Worm (Caenorhabditis elegans) whole organism, young adult: ENCODE data around the gene F22H10.1.

ENCODE experiments used
- F23B12.7 ChIP-seq: sonication (generic microtip); optimal IDR thresholded peaks from 2 replicates; lab custom pipeline; 2017; ENCODE audit warnings: missing genetic modification characterization, mild to moderate bottlenecking, missing compliant biosample characterization, antibody characterized with exemption, moderate library complexity; ENCODE audit not compliant: insufficient read depth
- F49E8.2 ChIP-seq: sonication (generic microtip); optimal IDR thresholded peaks from 3 replicates; lab custom pipeline; 2017; ENCODE audit warnings: missing genetic modification characterization, mild to moderate bottlenecking, missing compliant biosample characterization, antibody characterized with exemption, moderate library complexity; ENCODE audit not compliant: insufficient read depth
- F52B5.7 ChIP-seq: sonication (generic microtip); optimal IDR thresholded peaks from 2 replicates; lab custom pipeline; 2016; ENCODE audit warnings: mild to moderate bottlenecking, missing genetic modification characterization, missing compliant biosample characterization
- F55B11.4 ChIP-seq: sonication (generic microtip); optimal IDR thresholded peaks from 2 replicates; lab custom pipeline; 2016; ENCODE audit warnings: missing compliant biosample characterization, missing genetic modification characterization, borderline replicate concordance; ENCODE audit not compliant: insufficient read depth
- ZK185.1 ChIP-seq: sonication (generic microtip); optimal IDR thresholded peaks from 2 replicates; lab custom pipeline; 2016; ENCODE audit warnings: mild to moderate bottlenecking, missing genetic modification characterization, missing compliant biosample characterization; ENCODE audit not compliant: poor library complexity, severe bottlenecking
- aptf-2 ChIP-seq: fragments of 200-800 bp; sonication (Bioruptor generic); conservative IDR thresholded peaks from 2 replicates; pipeline ENCODE4 v1.3.6; 2022; ENCODE audit warnings: missing genetic modification reagents, missing genetic modification characterization, missing compliant biosample characterization
- athp-1 ChIP-seq: sonication (generic microtip); optimal IDR thresholded peaks from 2 replicates; lab custom pipeline; 2017; ENCODE audit warnings: mild to moderate bottlenecking, missing genetic modification characterization, missing compliant biosample characterization
- attf-3 ChIP-seq: fragments of 200-800 bp; sonication (Bioruptor generic); conservative IDR thresholded peaks from 2 replicates; pipeline ENCODE4 v1.3.6; 2022; ENCODE audit warnings: missing genetic modification reagents, missing genetic modification characterization, missing compliant biosample characterization
- attf-6 ChIP-seq: fragments of 200-800 bp; sonication (Bioruptor generic); IDR thresholded peaks from 2 replicates; pipeline ENCODE4 v1.3.6; 2022; ENCODE audit warnings: missing genetic modification reagents, missing genetic modification characterization, missing compliant biosample characterization
- ccch-3 ChIP-seq: fragments of 200-800 bp; sonication (Bioruptor generic); optimal IDR thresholded peaks from 2 replicates; lab custom pipeline; 2018; ENCODE audit warnings: mild to moderate bottlenecking, missing genetic modification characterization, missing compliant biosample characterization
- cebp-1 ChIP-seq, 2 experiments: fragments of 200-800 bp in 1 of 2; sonication (Bioruptor generic) in 1 of 2; sonication (generic microtip) in 1 of 2; IDR thresholded peaks in 1 of 2; optimal IDR thresholded peaks in 1 of 2; 2 replicates each; pipeline versions ENCODE4 v1.3.6 to Lab custom; 2017 to 2022; ENCODE audit warnings: missing compliant biosample characterization in 2 of 2, missing genetic modification characterization in 2 of 2, mild to moderate bottlenecking in 1 of 2, missing genetic modification reagents in 1 of 2, moderate library complexity in 1 of 2
- cebp-2 ChIP-seq: fragments of 200-800 bp; sonication (Bioruptor generic); IDR thresholded peaks from 2 replicates; pipeline ENCODE4 v1.3.6; 2022; ENCODE audit warnings: missing genetic modification characterization, missing compliant biosample characterization
- ceh-27 ChIP-seq: fragments of 200-800 bp; sonication (Bioruptor generic); optimal IDR thresholded peaks from 2 replicates; lab custom pipeline; 2018; ENCODE audit warnings: mild to moderate bottlenecking, missing genetic modification characterization, moderate library complexity, missing compliant biosample characterization
- ceh-40 ChIP-seq: fragments of 200-800 bp; sonication (Bioruptor generic); IDR thresholded peaks from 2 replicates; pipeline ENCODE4 v1.3.6; 2022; ENCODE audit warnings: missing genetic modification characterization, missing compliant biosample characterization
- ceh-91 ChIP-seq: fragments of 200-800 bp; sonication (Bioruptor generic); IDR thresholded peaks from 2 replicates; pipeline ENCODE4 v1.3.6; 2022; ENCODE audit warnings: missing genetic modification reagents, missing genetic modification characterization, missing compliant biosample characterization
- chd-7 ChIP-seq: sonication (generic microtip); optimal IDR thresholded peaks from 2 replicates; lab custom pipeline; 2016; ENCODE audit warnings: mild to moderate bottlenecking, missing genetic modification characterization, moderate library complexity, missing compliant biosample characterization
- dpl-1 ChIP-seq: fragments of 150-350 bp; optimal IDR thresholded peaks from 2 replicates; lab custom pipeline; 2014; ENCODE audit warnings: missing biosample characterization, missing genetic modification reagents, missing genetic modification characterization
- egl-44 ChIP-seq: fragments of 200-800 bp; sonication (Bioruptor generic); IDR thresholded peaks from 2 replicates; pipeline ENCODE4 v1.3.6; 2022; ENCODE audit warnings: missing genetic modification reagents, missing genetic modification characterization, missing compliant biosample characterization
- egrh-3 ChIP-seq: fragments of 200-800 bp; sonication (Bioruptor generic); IDR thresholded peaks from 2 replicates; pipeline ENCODE4 v1.3.6; 2022; ENCODE audit warnings: missing genetic modification reagents, missing genetic modification characterization, missing compliant biosample characterization
- ets-4 ChIP-seq: fragments of 200-800 bp; sonication (Bioruptor generic); optimal IDR thresholded peaks from 2 replicates; lab custom pipeline; 2018; ENCODE audit warnings: mild to moderate bottlenecking, missing genetic modification characterization, missing compliant biosample characterization
- him-1 ChIP-seq: sonication (generic microtip); optimal IDR thresholded peaks from 2 replicates; lab custom pipeline; 2016; ENCODE audit warnings: missing genotype, missing genetic modification reagents, missing genetic modification characterization, missing compliant biosample characterization
- hmg-1.2 ChIP-seq: fragments of 200-800 bp; sonication (Bioruptor generic); IDR thresholded peaks from 2 replicates; pipeline ENCODE4 v1.3.6; 2022; ENCODE audit warnings: missing genetic modification reagents, missing genetic modification characterization, missing compliant biosample characterization
- hmg-20 ChIP-seq: fragments of 200-800 bp; sonication (Bioruptor generic); IDR thresholded peaks from 2 replicates; pipeline ENCODE4 v1.3.6; 2022; ENCODE audit warnings: missing genetic modification reagents, missing genetic modification characterization, missing compliant biosample characterization
- lin-26 ChIP-seq: fragments of 200-800 bp; sonication (Bioruptor generic); IDR thresholded peaks from 2 replicates; pipeline ENCODE4 v1.3.6; 2022; ENCODE audit warnings: missing genetic modification reagents, missing genetic modification characterization, missing compliant biosample characterization
- lin-35 ChIP-seq, 3 experiments: fragments of 150-350 bp in 2 of 3; sonication (generic microtip) in 1 of 3; optimal IDR thresholded peaks; 2 replicates each; lab custom pipeline; 2014 to 2018; ENCODE audit warnings: missing biosample characterization in 3 of 3, missing genetic modification characterization in 3 of 3, missing genetic modification reagents in 3 of 3
- lin-40 ChIP-seq: sonication (generic microtip); optimal IDR thresholded peaks from 2 replicates; lab custom pipeline; 2016; ENCODE audit warnings: missing genetic modification characterization, mild to moderate bottlenecking, missing compliant biosample characterization, missing genotype, missing genetic modification reagents
- lir-1 ChIP-seq: fragments of 200-800 bp; sonication (Bioruptor generic); conservative IDR thresholded peaks from 2 replicates; pipeline ENCODE4 v1.3.6; 2022; ENCODE audit warnings: missing genetic modification reagents, missing genetic modification characterization, missing compliant biosample characterization
- lsy-27 ChIP-seq: sonication (generic microtip); optimal IDR thresholded peaks from 2 replicates; lab custom pipeline; 2017; ENCODE audit warnings: missing genetic modification characterization, mild to moderate bottlenecking, missing compliant biosample characterization, antibody characterized with exemption, missing genotype, borderline replicate concordance; ENCODE audit not compliant: insufficient read depth
- madf-6 ChIP-seq: fragments of 200-800 bp; sonication (Bioruptor generic); IDR thresholded peaks from 2 replicates; pipeline ENCODE4 v1.3.6; 2022; ENCODE audit warnings: missing genetic modification reagents, missing genetic modification characterization, missing compliant biosample characterization
- mes-4 ChIP-seq: sonication (generic microtip); optimal IDR thresholded peaks from 2 replicates; lab custom pipeline; 2016; ENCODE audit warnings: missing genotype, missing genetic modification characterization, missing compliant biosample characterization
- nfya-2 ChIP-seq: fragments of 200-800 bp; sonication (Bioruptor generic); IDR thresholded peaks from 2 replicates; pipeline ENCODE4 v1.3.6; 2022; ENCODE audit warnings: missing genetic modification reagents, missing genetic modification characterization, missing compliant biosample characterization
- pbrm-1 ChIP-seq: fragments of 200-800 bp; sonication (Bioruptor generic); IDR thresholded peaks from 2 replicates; pipeline ENCODE4 v1.3.6; 2022; ENCODE audit warnings: missing genetic modification reagents, missing genetic modification characterization, missing compliant biosample characterization
- rcor-1 ChIP-seq: fragments of 200-800 bp; sonication (Bioruptor generic); IDR thresholded peaks from 2 replicates; pipeline ENCODE4 v1.3.6; 2022; ENCODE audit warnings: missing genetic modification reagents, missing genetic modification characterization, missing compliant biosample characterization
- sdz-38 ChIP-seq: sonication (generic microtip); optimal IDR thresholded peaks from 2 replicates; lab custom pipeline; 2016; ENCODE audit warnings: missing genotype, missing genetic modification characterization, missing compliant biosample characterization
- snpc-1.3 ChIP-seq: sonication (generic microtip); optimal IDR thresholded peaks from 2 replicates; lab custom pipeline; 2017; ENCODE audit warnings: missing genetic modification characterization, mild to moderate bottlenecking, missing compliant biosample characterization, antibody characterized with exemption, moderate library complexity, missing genotype, missing genetic modification reagents; ENCODE audit not compliant: insufficient read depth
- snpc-3.4 ChIP-seq: sonication (generic microtip); optimal IDR thresholded peaks from 2 replicates; lab custom pipeline; 2017; ENCODE audit warnings: missing genetic modification characterization, mild to moderate bottlenecking, missing compliant biosample characterization, antibody characterized with exemption, moderate library complexity, missing genotype, missing genetic modification reagents
- snpc-4 ChIP-seq, 5 experiments: fragments of 150-350 bp in 1 of 5; sonication (generic microtip) in 4 of 5; optimal IDR thresholded peaks; 2 replicates each; lab custom pipeline; 2014 to 2018; ENCODE audit warnings: missing genetic modification characterization in 5 of 5, missing biosample characterization in 3 of 5, antibody characterized with exemption in 2 of 5, mild to moderate bottlenecking in 2 of 5, missing compliant biosample characterization in 2 of 5, missing genotype in 2 of 5, moderate library complexity in 2 of 5, missing genetic modification reagents in 1 of 5
- tbp1 ChIP-seq: fragments of 200-800 bp; sonication (Bioruptor generic); optimal IDR thresholded peaks from 2 replicates; lab custom pipeline; 2018; ENCODE audit warnings: mild to moderate bottlenecking, missing genetic modification characterization, missing compliant biosample characterization
- zfh-2 ChIP-seq: fragments of 200-800 bp; sonication (Bioruptor generic); conservative IDR thresholded peaks from 2 replicates; pipeline ENCODE4 v1.3.6; 2022; ENCODE audit warnings: missing genetic modification reagents, missing genetic modification characterization, missing compliant biosample characterization
- ztf-26 ChIP-seq: sonication (generic microtip); optimal IDR thresholded peaks from 2 replicates; lab custom pipeline; 2017; ENCODE audit warnings: missing genetic modification characterization, missing compliant biosample characterization

Gene F22H10.1

ce11 chrX:16704086-16704485, 1.8 kb downstream of the F22H10.1 start:
- TF ChIP-seq ztf-26 (tag; lab: Kevin White, UChicago) (no peak), lin-40 (tag; lab: Kevin White, UChicago) (peak; percentile 4), F55B11.4 (tag; lab: Kevin White, UChicago) (no peak), egl-44 (GFP tag; lab: Robert Waterston, UW) (no peak), F49E8.2 (tag; lab: Kevin White, UChicago) (no peak), snpc-4 (GFP tag; optimal IDR thresholded peaks at IDR 0.05; lab: Kevin White, UChicago) (no peak), snpc-4 (tag; optimal IDR thresholded peaks at IDR 0.05; lab: Kevin White, UChicago) (peak in 1 of 4 experiments; percentile 1), lin-35 (GFP tag; optimal IDR thresholded peaks at IDR 0.05; lab: Kevin White, UChicago) (no peak), athp-1 (tag; lab: Kevin White, UChicago) (no peak), lin-26 (GFP tag; lab: Robert Waterston, UW) (no peak), him-1 (tag; lab: Kevin White, UChicago) (no peak), mes-4 (tag; lab: Kevin White, UChicago) (no peak), cebp-2 (no peak), egrh-3 (GFP tag; lab: Robert Waterston, UW) (no peak), hmg-20 (no peak), F52B5.7 (no peak), hmg-1.2 (GFP tag; lab: Robert Waterston, UW) (peak; percentile 88), ZK185.1 (tag; lab: Kevin White, UChicago) (peak; percentile 12), pbrm-1 (GFP tag; lab: Robert Waterston, UW) (peak; percentile 50; the same call in 1 of the 2 replicates), rcor-1 (GFP tag; lab: Robert Waterston, UW) (no peak), madf-6 (GFP tag; lab: Robert Waterston, UW) (no peak), attf-6 (GFP tag; lab: Robert Waterston, UW) (no peak), ccch-3 (no peak), lir-1 (GFP tag; lab: Robert Waterston, UW) (no peak), cebp-1 (GFP tag; IDR thresholded peaks at IDR 0.05; lab: Robert Waterston, UW) (peak; percentile 23; the same call in 1 of the 2 replicates), cebp-1 (tag; optimal IDR thresholded peaks at IDR 0.05; lab: Kevin White, UChicago) (peak; percentile 93), sdz-38 (no peak), chd-7 (tag; lab: Kevin White, UChicago) (no peak)

DNA sequence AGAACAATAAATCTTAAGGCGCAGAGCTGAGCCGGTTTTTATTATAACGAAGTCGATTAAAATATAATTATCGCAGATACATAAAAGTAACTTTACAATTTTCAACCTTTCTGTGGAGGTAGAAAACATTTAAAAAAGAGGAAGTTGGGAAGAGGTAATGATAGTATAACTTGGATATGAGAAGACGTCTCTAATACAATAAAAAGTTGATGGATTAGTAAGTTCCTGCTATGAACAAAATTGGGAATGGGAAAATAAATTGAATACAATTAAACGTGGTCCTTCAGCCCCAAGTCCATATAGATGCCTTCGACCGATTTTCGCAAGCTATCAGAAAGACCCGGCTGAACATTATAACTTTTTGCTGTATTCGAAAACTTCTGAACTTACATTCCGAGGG, 3.4 kb downstream of the F22H10.1 start:
- TF ChIP-seq ets-4 (GFP tag; lab: Kevin White, UChicago) (no peak), snpc-3.4 (tag; lab: Kevin White, UChicago) (no peak)
- TF ChIP-seq, all 124 proteins: peak for 0

ce11 chrX:16711381-16711780, 9.1 kb downstream of the F22H10.1 start, which contains the start of gene lgc-53:
lgc-53 (plus strand) TSS chrX:16711681.
- TF ChIP-seq ccch-3 = no peak

DNA sequence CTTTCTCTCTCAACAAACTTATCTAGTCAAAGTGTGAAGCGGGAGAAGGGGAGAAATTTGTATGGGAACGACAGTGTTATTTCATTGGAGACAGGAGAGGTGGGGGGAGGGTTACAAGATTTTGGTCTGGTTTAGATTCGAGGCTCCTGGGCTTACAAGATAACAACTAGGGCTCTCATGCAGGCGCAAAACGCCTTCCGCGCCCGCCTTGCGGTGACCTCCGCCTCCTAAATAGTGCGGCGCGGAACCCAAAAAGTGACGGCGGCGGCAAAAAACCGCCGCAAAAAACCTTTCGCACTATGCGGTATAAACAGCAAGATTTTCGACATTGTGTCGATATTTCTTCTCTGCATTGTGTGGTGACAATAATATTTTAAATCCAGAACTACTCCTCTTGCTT, 13.7 kb downstream of the F22H10.1 start:
- peak; percentile 62 for TF ChIP-seq zfh-2 (GFP tag; lab: Robert Waterston, UW)
- TF ChIP-seq dpl-1 (GFP tag; lab: Kevin White, UChicago) = no peak
- TF ChIP-seq, all 124 proteins: peak for 1

- TF ChIP-seq lsy-27 (no peak), madf-6 (GFP tag; lab: Robert Waterston, UW) (no peak), tbp1 (GFP tag; lab: Kevin White, UChicago) (peak; percentile 41), ceh-27 (no peak), snpc-1.3 (peak; percentile 90), hmg-1.2 (GFP tag; lab: Robert Waterston, UW) (peak; percentile 38; the same call in 1 of the 2 replicates), nfya-2 (GFP tag; lab: Robert Waterston, UW) (no peak), ceh-40 (GFP tag; lab: Robert Waterston, UW) (no peak), rcor-1 (GFP tag; lab: Robert Waterston, UW) (0 out of 2 replicates have a peak, but pooled peaks have one; percentile 31), attf-3 (GFP tag; lab: Robert Waterston, UW) (no peak), ceh-91 (GFP tag; lab: Robert Waterston, UW) (no peak), F23B12.7 (tag; lab: Kevin White, UChicago) (no peak), aptf-2 (GFP tag; lab: Robert Waterston, UW) (0 out of 2 replicates have a peak, but pooled peaks have one; percentile 39)
These were observed 19.7 kb downstream of the F22H10.1 start for ce11 chrX:16721930-16722329.
